Worm (Caenorhabditis elegans) whole organism, L3 larva: Measurements from ENCODE around the gene F37A8.1.

Source experiments
- ZK546.5 ChIP-seq: sonication (generic microtip); optimal IDR thresholded peaks from 2 replicates; lab custom pipeline; 2017; ENCODE audit warnings: missing biosample characterization, missing genetic modification characterization
- aly-2 ChIP-seq: fragments of 150-350 bp; optimal IDR thresholded peaks from 2 replicates; lab custom pipeline; 2014; ENCODE audit warnings: missing biosample characterization, missing genetic modification characterization
- ama-1 ChIP-seq: fragments of 150-350 bp; optimal IDR thresholded peaks from 2 replicates; lab custom pipeline; 2018
- fkh-10 ChIP-seq: sonication (generic microtip); optimal IDR thresholded peaks from 2 replicates; lab custom pipeline; 2017; ENCODE audit warnings: missing biosample characterization, missing genetic modification reagents, missing genetic modification characterization
- fkh-2 ChIP-seq: fragments of 150-350 bp; optimal IDR thresholded peaks from 2 replicates; lab custom pipeline; 2014; ENCODE audit warnings: missing biosample characterization, missing genetic modification reagents, missing genetic modification characterization
- nhr-237 ChIP-seq: fragments of 150-350 bp; optimal IDR thresholded peaks from 2 replicates; lab custom pipeline; 2014; ENCODE audit warnings: missing biosample characterization, missing genetic modification characterization
- pha-4 ChIP-seq: fragments of 150-350 bp; optimal IDR thresholded peaks from 2 replicates; lab custom pipeline; 2014; ENCODE audit warnings: missing biosample characterization, missing genetic modification reagents, missing genetic modification characterization
- skn-1 ChIP-seq: fragments of 150-350 bp; optimal IDR thresholded peaks from 2 replicates; lab custom pipeline; 2014; ENCODE audit warnings: missing biosample characterization, missing genetic modification characterization
- snpc-4 ChIP-seq: fragments of 150-350 bp; optimal IDR thresholded peaks from 2 replicates; lab custom pipeline; 2014; ENCODE audit warnings: missing biosample characterization, missing genetic modification characterization
- tbx-2 ChIP-seq: sonication (generic microtip); optimal IDR thresholded peaks from 2 replicates; lab custom pipeline; 2016; ENCODE audit warnings: mild to moderate bottlenecking, missing genetic modification characterization, missing compliant biosample characterization

- TF ChIP-seq ZK546.5 (tag; lab: Kevin White, UChicago) (no peak), skn-1 (tag; lab: Kevin White, UChicago) (no peak), tbx-2 (tag; lab: Kevin White, UChicago) (no peak), pha-4 (no peak), nhr-237 (tag; lab: Kevin White, UChicago) (no peak), snpc-4 (tag; lab: Kevin White, UChicago) (peak; percentile 17), fkh-10 (GFP tag; lab: Kevin White, UChicago) (no peak), ama-1 (lab: Kevin White, UChicago) (peak; percentile 65), aly-2 (no peak), fkh-2 (tag; lab: Kevin White, UChicago) (no peak)
Measured at ce11 chrIII:3955674-3956073, 27.4 kb downstream of the F37A8.1 start.
